Fruit fly (Drosophila melanogaster) whole organism, embryonic: ENCODE measurements around the gene Or83a.
A peak's percentile ranks its signal among the peaks of the same experiment; 100 is the strongest.

Experiments used
- Bdp1 ChIP-seq: fragments of 200-800 bp; sonication (Bioruptor generic); optimal IDR thresholded peaks from 3 replicates; lab custom pipeline; 2016; ENCODE audit warnings: missing biosample characterization, missing genetic modification characterization
- CG1024 ChIP-seq: fragments of 200-800 bp; sonication (Bioruptor generic); IDR thresholded peaks from 2 replicates; pipeline ENCODE4 v1.3.6; 2022; ENCODE audit warnings: missing biosample characterization, missing genetic modification characterization
- CG10979 ChIP-seq: fragments of 200-800 bp; sonication (Bioruptor generic); optimal IDR thresholded peaks from 2 replicates; lab custom pipeline; 2018; ENCODE audit warnings: missing biosample characterization, mild to moderate bottlenecking, missing genetic modification characterization, moderate library complexity
- CG11504 ChIP-seq: fragments of 200-800 bp; sonication (Bioruptor generic); optimal IDR thresholded peaks from 3 replicates; lab custom pipeline; 2019; ENCODE audit warnings: missing biosample characterization, mild to moderate bottlenecking, missing genetic modification characterization, moderate library complexity
- CG13123 ChIP-seq: fragments of 200-800 bp; sonication (Bioruptor generic); optimal IDR thresholded peaks from 2 replicates; lab custom pipeline; 2016; ENCODE audit warnings: missing biosample characterization, missing genetic modification characterization
- CG14014 ChIP-seq: fragments of 200-800 bp; sonication (Bioruptor generic); IDR thresholded peaks from 2 replicates; pipeline ENCODE4 v1.3.6; 2022; ENCODE audit warnings: missing biosample characterization, missing genetic modification characterization
- CG1602 ChIP-seq: fragments of 200-800 bp; sonication (Bioruptor generic); optimal IDR thresholded peaks from 3 replicates; lab custom pipeline; 2016; ENCODE audit warnings: missing biosample characterization, missing genetic modification characterization
- CG17802 ChIP-seq: fragments of 200-800 bp; sonication (Bioruptor generic); optimal IDR thresholded peaks from 2 replicates; lab custom pipeline; 2018; ENCODE audit warnings: missing biosample characterization, mild to moderate bottlenecking, missing genetic modification characterization, moderate library complexity
- CG17829 ChIP-seq: fragments of 200-800 bp; optimal IDR thresholded peaks from 2 replicates; lab custom pipeline; 2019; ENCODE audit warnings: missing biosample characterization, mild to moderate bottlenecking, missing genetic modification characterization, moderate library complexity
- CG18011 ChIP-seq: fragments of 200-800 bp; sonication (Bioruptor generic); optimal IDR thresholded peaks from 2 replicates; lab custom pipeline; 2017; ENCODE audit warnings: missing biosample characterization, missing genetic modification characterization, mild to moderate bottlenecking, moderate library complexity, missing genotype
- CG18619 ChIP-seq: fragments of 200-800 bp; sonication (Bioruptor generic); optimal IDR thresholded peaks from 3 replicates; lab custom pipeline; 2017; ENCODE audit warnings: missing biosample characterization, mild to moderate bottlenecking, missing genetic modification characterization
- CG31224 ChIP-seq: fragments of 200-800 bp; sonication (Bioruptor generic); IDR thresholded peaks from 2 replicates; pipeline ENCODE4 v1.3.6; 2022; ENCODE audit warnings: missing biosample characterization, missing genetic modification characterization
- CG3163 ChIP-seq: fragments of 200-800 bp; sonication (Bioruptor generic); optimal IDR thresholded peaks from 3 replicates; lab custom pipeline; 2016; ENCODE audit warnings: missing biosample characterization, missing genetic modification characterization
- CG4820 ChIP-seq: fragments of 200-800 bp; sonication (Bioruptor generic); optimal IDR thresholded peaks from 3 replicates; lab custom pipeline; 2016; ENCODE audit warnings: missing biosample characterization, missing genetic modification characterization
- CG5953 ChIP-seq: fragments of 200-800 bp; sonication (Bioruptor generic); IDR thresholded peaks from 2 replicates; pipeline ENCODE4 v1.3.6; 2022; ENCODE audit warnings: missing biosample characterization, missing genetic modification characterization
- CG6765 ChIP-seq: fragments of 200-800 bp; sonication (Bioruptor generic); optimal IDR thresholded peaks from 3 replicates; lab custom pipeline; 2017; ENCODE audit warnings: missing biosample characterization, mild to moderate bottlenecking, missing genetic modification characterization
- CG7745 ChIP-seq: fragments of 200-800 bp; sonication (Bioruptor generic); optimal IDR thresholded peaks from 2 replicates; lab custom pipeline; 2018; ENCODE audit warnings: missing biosample characterization, mild to moderate bottlenecking, missing genetic modification characterization, moderate library complexity
- CG9797 ChIP-seq: fragments of 200-800 bp; sonication (Bioruptor generic); optimal IDR thresholded peaks from 3 replicates; lab custom pipeline; 2018; ENCODE audit warnings: missing biosample characterization, mild to moderate bottlenecking, missing genetic modification characterization
- Dfd ChIP-seq, 2 experiments: fragments of >200 bp; optimal IDR thresholded peaks; 2 replicates each; lab custom pipeline; 2017; ENCODE audit warnings: missing biosample characterization in 2 of 2, missing genetic modification characterization in 2 of 2
- Eip74EF ChIP-seq, 2 experiments: fragments of 200-800 bp in 1 of 2; fragments of >200 bp in 1 of 2; sonication (Bioruptor generic) in 1 of 2; optimal IDR thresholded peaks; 2 replicates each; lab custom pipeline; 2017 to 2019; ENCODE audit warnings: missing biosample characterization in 2 of 2, missing genetic modification characterization in 2 of 2, mild to moderate bottlenecking in 1 of 2, moderate library complexity in 1 of 2
- Fer2 ChIP-seq: fragments of 200-800 bp; sonication (Bioruptor generic); optimal IDR thresholded peaks from 2 replicates; lab custom pipeline; 2018; ENCODE audit warnings: missing biosample characterization, mild to moderate bottlenecking, missing genetic modification characterization, moderate library complexity
- GATAe ChIP-seq: fragments of 200-800 bp; sonication (Bioruptor generic); conservative IDR thresholded peaks from 2 replicates; pipeline ENCODE4 v1.3.6; 2022; ENCODE audit warnings: missing biosample characterization, missing genetic modification characterization
- Hr51 ChIP-seq, 2 experiments: fragments of 200-800 bp; sonication (Bioruptor generic); optimal IDR thresholded peaks; 2 replicates in 1 of 2; 3 replicates in 1 of 2; lab custom pipeline; 2016 to 2018; ENCODE audit warnings: missing biosample characterization in 2 of 2, missing genetic modification characterization in 2 of 2, mild to moderate bottlenecking in 1 of 2, moderate library complexity in 1 of 2
- Kr ChIP-seq: fragments of 200-800 bp; sonication (Bioruptor generic); optimal IDR thresholded peaks from 2 replicates; lab custom pipeline; 2017; ENCODE audit warnings: missing biosample characterization, mild to moderate bottlenecking, missing genetic modification characterization
- Lim3 ChIP-seq: fragments of 200-800 bp; sonication (Bioruptor generic); IDR thresholded peaks from 2 replicates; pipeline ENCODE4 v1.3.6; 2022; ENCODE audit warnings: missing biosample characterization, missing genetic modification characterization
- NFAT ChIP-seq: fragments of 200-800 bp; sonication (Bioruptor generic); IDR thresholded peaks from 2 replicates; pipeline ENCODE4 v1.3.6; 2022; ENCODE audit warnings: missing biosample characterization, missing genetic modification characterization
- Nf-YB ChIP-seq: fragments of 200-800 bp; sonication (Bioruptor generic); optimal IDR thresholded peaks from 3 replicates; lab custom pipeline; 2019; ENCODE audit warnings: missing biosample characterization, mild to moderate bottlenecking, missing genetic modification characterization, moderate library complexity
- Rx ChIP-seq: fragments of 200-800 bp; sonication (Bioruptor generic); IDR thresholded peaks from 2 replicates; pipeline ENCODE4 v1.3.6; 2022; ENCODE audit warnings: missing biosample characterization, missing genetic modification characterization
- Side ChIP-seq: fragments of 200-800 bp; sonication (Bioruptor generic); optimal IDR thresholded peaks from 2 replicates; lab custom pipeline; 2016; ENCODE audit warnings: missing biosample characterization, missing genetic modification characterization
- Sox102F ChIP-seq: fragments of 200-800 bp; sonication (Bioruptor generic); optimal IDR thresholded peaks from 2 replicates; lab custom pipeline; 2018; ENCODE audit warnings: missing biosample characterization, mild to moderate bottlenecking, missing genetic modification characterization, moderate library complexity
- Taf1 ChIP-seq: fragments of 200-800 bp; sonication (Bioruptor generic); IDR thresholded peaks from 2 replicates; pipeline ENCODE4 v1.3.6; 2022; ENCODE audit warnings: missing biosample characterization, missing genetic modification characterization
- ac ChIP-seq: fragments of 200-800 bp; sonication (Bioruptor generic); optimal IDR thresholded peaks from 3 replicates; lab custom pipeline; 2017; ENCODE audit warnings: missing biosample characterization, mild to moderate bottlenecking, missing genetic modification characterization
- bigmax ChIP-seq: fragments of 200-800 bp; sonication (Bioruptor generic); optimal IDR thresholded peaks from 2 replicates; lab custom pipeline; 2018; ENCODE audit warnings: missing biosample characterization, mild to moderate bottlenecking, missing genetic modification characterization
- chm ChIP-seq: fragments of 200-800 bp; sonication (Bioruptor generic); IDR thresholded peaks from 2 replicates; pipeline ENCODE4 v1.3.6; 2022; ENCODE audit warnings: missing biosample characterization, missing genetic modification characterization
- corto ChIP-seq: fragments of 200-800 bp; sonication (Bioruptor generic); optimal IDR thresholded peaks from 2 replicates; lab custom pipeline; 2016; ENCODE audit warnings: missing biosample characterization, mild to moderate bottlenecking, missing genetic modification characterization, moderate library complexity
- crp ChIP-seq, 2 experiments: fragments of 200-800 bp; sonication (Bioruptor generic); optimal IDR thresholded peaks; 2 replicates in 1 of 2; 3 replicates in 1 of 2; lab custom pipeline; 2017; ENCODE audit warnings: missing biosample characterization in 2 of 2, missing genetic modification characterization in 2 of 2, mild to moderate bottlenecking in 1 of 2, moderate library complexity in 1 of 2
- ftz-f1 ChIP-seq: fragments of 200-800 bp; sonication (Bioruptor generic); optimal IDR thresholded peaks from 2 replicates; lab custom pipeline; 2016; ENCODE audit warnings: missing biosample characterization, missing genetic modification characterization
- hbn ChIP-seq: fragments of 200-800 bp; sonication (Bioruptor generic); IDR thresholded peaks from 2 replicates; pipeline ENCODE4 v1.3.6; 2022; ENCODE audit warnings: missing biosample characterization, missing genetic modification characterization; ENCODE audit not compliant: partially characterized antibody
- jing ChIP-seq: fragments of 200-800 bp; sonication (Bioruptor generic); optimal IDR thresholded peaks from 2 replicates; lab custom pipeline; 2018; ENCODE audit warnings: missing biosample characterization, mild to moderate bottlenecking, missing genetic modification characterization
- maf-S ChIP-seq: fragments of 200-800 bp; sonication (Bioruptor generic); optimal IDR thresholded peaks from 2 replicates; lab custom pipeline; 2016; ENCODE audit warnings: missing biosample characterization, missing genetic modification characterization
- nau ChIP-seq: fragments of 200-800 bp; sonication (Bioruptor generic); optimal IDR thresholded peaks from 3 replicates; lab custom pipeline; 2017; ENCODE audit warnings: missing biosample characterization, mild to moderate bottlenecking, missing genetic modification characterization, missing genetic modification reagents
- nerfin-1 ChIP-seq: fragments of 200-800 bp; sonication (Bioruptor generic); optimal IDR thresholded peaks from 3 replicates; lab custom pipeline; 2019; ENCODE audit warnings: missing biosample characterization, mild to moderate bottlenecking, missing genetic modification characterization, moderate library complexity
- oc ChIP-seq: fragments of 200-800 bp; sonication (Bioruptor generic); optimal IDR thresholded peaks from 2 replicates; lab custom pipeline; 2018; ENCODE audit warnings: missing biosample characterization, mild to moderate bottlenecking, missing genetic modification characterization, moderate library complexity
- pita ChIP-seq: fragments of 200-800 bp; sonication (Bioruptor generic); optimal IDR thresholded peaks from 2 replicates; lab custom pipeline; 2017; ENCODE audit warnings: missing biosample characterization, mild to moderate bottlenecking, missing genetic modification characterization
- pros ChIP-seq: fragments of 200-800 bp; sonication (Bioruptor generic); optimal IDR thresholded peaks from 3 replicates; lab custom pipeline; 2019; ENCODE audit warnings: missing biosample characterization, mild to moderate bottlenecking, missing genetic modification characterization, moderate library complexity
- seq ChIP-seq: fragments of 200-800 bp; sonication (Bioruptor generic); IDR thresholded peaks from 2 replicates; pipeline ENCODE4 v1.3.6; 2022; ENCODE audit warnings: missing biosample characterization, missing genetic modification characterization
- sima ChIP-seq: fragments of 200-800 bp; sonication (Bioruptor generic); optimal IDR thresholded peaks from 2 replicates; lab custom pipeline; 2016; ENCODE audit warnings: missing biosample characterization, missing genetic modification characterization
- sqz ChIP-seq: fragments of 200-800 bp; sonication (Bioruptor generic); optimal IDR thresholded peaks from 3 replicates; lab custom pipeline; 2018; ENCODE audit warnings: missing biosample characterization, mild to moderate bottlenecking, missing genetic modification characterization
- sr ChIP-seq: fragments of 200-800 bp; sonication (Bioruptor generic); IDR thresholded peaks from 3 replicates; pipeline ENCODE4 v1.3.6; 2022; ENCODE audit warnings: missing biosample characterization, missing genetic modification characterization
- tin ChIP-seq: fragments of 200-800 bp; sonication (Bioruptor generic); optimal IDR thresholded peaks from 3 replicates; lab custom pipeline; 2016; ENCODE audit warnings: missing biosample characterization, missing genetic modification characterization

Or83a gene

DNA sequence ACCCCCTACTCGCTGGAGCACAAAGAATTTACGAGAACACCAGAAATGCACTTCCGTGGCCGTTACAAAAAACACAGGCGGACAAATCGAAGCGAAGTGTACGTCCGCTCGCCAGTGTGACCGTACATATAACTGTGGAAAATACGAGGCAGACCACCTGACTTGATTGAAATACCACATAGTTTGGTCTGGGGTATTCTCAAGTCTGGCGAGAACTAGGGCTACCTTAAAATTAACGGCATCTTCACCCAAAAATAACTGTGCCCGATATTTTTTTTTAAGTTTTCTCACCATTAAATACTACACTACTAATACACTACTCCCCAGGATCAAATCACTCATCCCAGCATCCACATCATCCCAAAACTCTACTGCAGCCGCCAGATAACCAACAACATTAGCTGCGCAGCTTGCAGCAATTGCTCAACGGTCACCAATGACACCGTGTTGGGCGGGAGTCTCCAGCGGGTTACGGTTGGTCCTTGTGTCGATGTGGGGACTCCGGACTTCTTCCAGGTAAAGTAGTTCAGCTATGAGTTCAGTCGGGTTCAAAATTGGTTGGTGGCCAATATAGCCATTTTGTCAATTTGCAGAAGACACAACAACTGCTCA is 30.7 kb downstream of the Or83a start, which contains the start of gene Cerk (continued):
- TF ChIP-seq crp (GFP tag; optimal IDR thresholded peaks at IDR 0.05; lab: Kevin White, UChicago) (peak in 1 of 2 experiments; percentile 45), ftz-f1 (GFP tag; lab: Kevin White, UChicago) (no peak), maf-S (no peak), Dfd (GFP tag; optimal IDR thresholded peaks at IDR 0.05; lab: Kevin White, UChicago) (no peak), CG31224 (GFP tag; lab: Robert Waterston, UW) (no peak), sr (GFP tag; lab: Robert Waterston, UW) (no peak), GATAe (no peak), nerfin-1 (no peak), CG7745 (tag; lab: Kevin White, UChicago) (no peak), CG17829 (tag; lab: Kevin White, UChicago) (peak; percentile 1), CG4820 (GFP tag; lab: Kevin White, UChicago) (no peak), oc (no peak), Sox102F (GFP tag; lab: Kevin White, UChicago) (no peak), pros (GFP tag; lab: Kevin White, UChicago) (no peak), sima (GFP tag; lab: Kevin White, UChicago) (no peak), jing (GFP tag; lab: Kevin White, UChicago) (no peak), Nf-YB (GFP tag; lab: Kevin White, UChicago) (no peak), Bdp1 (peak; percentile 24), CG14014 (GFP tag; lab: Robert Waterston, UW) (no peak; the same call in 1 of the 2 replicates), Kr (no peak), CG11504 (peak; percentile 29), CG9797 (GFP tag; lab: Kevin White, UChicago) (peak; percentile 91), seq (GFP tag; lab: Robert Waterston, UW) (no peak), CG1024 (no peak), corto (GFP tag; lab: Kevin White, UChicago) (no peak), CG10979 (tag; lab: Kevin White, UChicago) (peak; percentile 6), sqz (GFP tag; lab: Kevin White, UChicago) (no peak), chm (GFP tag; lab: Robert Waterston, UW) (peak; percentile 80), CG17802 (peak; percentile 38), NFAT (GFP tag; lab: Robert Waterston, UW) (peak; percentile 65), hbn (GFP tag; lab: Robert Waterston, UW) (peak; percentile 41), tin (GFP tag; lab: Kevin White, UChicago) (no peak), CG13123 (GFP tag; lab: Kevin White, UChicago) (peak; percentile 24), bigmax (GFP tag; lab: Kevin White, UChicago) (no peak), CG5953 (no peak), Side (GFP tag; lab: Kevin White, UChicago) (peak; percentile 22), CG6765 (GFP tag; lab: Kevin White, UChicago) (no peak), Rx (GFP tag; lab: Robert Waterston, UW) (no peak), Fer2 (tag; lab: Kevin White, UChicago) (no peak), CG18619 (GFP tag; lab: Kevin White, UChicago) (no peak), ac (GFP tag; lab: Kevin White, UChicago) (no peak), pita (GFP tag; lab: Kevin White, UChicago) (no peak), Eip74EF (GFP tag; optimal IDR thresholded peaks at IDR 0.05; lab: Kevin White, UChicago) (peak in 1 of 2 experiments; percentile 66), CG18011 (GFP tag; lab: Kevin White, UChicago) (no peak), Lim3 (GFP tag; lab: Robert Waterston, UW) (no peak), nau (GFP tag; lab: Kevin White, UChicago) (no peak), Taf1 (GFP tag; lab: Robert Waterston, UW) (no peak; the same call in 1 of the 2 replicates), CG3163 (GFP tag; lab: Kevin White, UChicago) (peak; percentile 28), Hr51 (GFP tag; optimal IDR thresholded peaks at IDR 0.05; lab: Kevin White, UChicago) (peak; percentile 13 to 59), CG1602 (GFP tag; lab: Kevin White, UChicago) (no peak)
